Worm (Caenorhabditis elegans): Measurements from ENCODE around the gene cul-1.

DNA sequence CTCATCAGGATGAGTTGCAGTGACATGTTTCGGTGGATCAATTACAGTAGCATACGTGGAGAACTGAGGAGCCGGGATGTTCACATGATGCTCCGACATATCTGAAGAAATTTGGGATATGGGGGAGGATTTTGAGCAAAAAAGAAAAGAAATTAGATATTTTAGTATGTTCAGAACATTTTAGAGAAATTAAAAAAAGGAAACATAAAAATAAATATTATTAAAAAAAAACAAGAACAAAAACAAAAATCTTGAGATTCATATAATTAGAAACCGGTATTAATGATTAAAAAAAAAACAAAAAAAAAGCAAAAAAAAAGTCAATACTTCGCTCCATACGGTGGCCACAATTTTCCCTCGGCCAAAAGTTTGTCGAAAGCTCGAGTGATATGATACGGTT, 32.7 kb downstream of the cul-1 start, which contains the start of gene rab-33:
- TF ChIP-seq tbx-11 (GFP tag; IDR thresholded peaks at IDR 0.05) = no peak
- TF ChIP-seq pes-1 (GFP tag; IDR thresholded peaks at IDR 0.05) = no peak
- no peak for TF ChIP-seq flt-1 (GFP tag; IDR thresholded peaks at IDR 0.05)
- TF ChIP-seq ama-1 (optimal IDR thresholded peaks at IDR 0.05) = no peak

Measured in whole organism, early embryonic.